Worm (Caenorhabditis elegans) whole organism, L1 larva: ENCODE data around the gene lips-12.

ENCODE experiments used
- aly-2 ChIP-seq: fragments of 150-350 bp; optimal IDR thresholded peaks from 2 replicates; lab custom pipeline; 2014; ENCODE audit warnings: missing biosample characterization, missing genetic modification characterization
- blmp-1 ChIP-seq: fragments of 150-350 bp; optimal IDR thresholded peaks from 2 replicates; lab custom pipeline; 2014; ENCODE audit warnings: missing biosample characterization, missing genetic modification characterization
- nhr-237 ChIP-seq: fragments of 150-350 bp; optimal IDR thresholded peaks from 2 replicates; lab custom pipeline; 2014; ENCODE audit warnings: missing biosample characterization, missing genetic modification characterization
- nhr-76 ChIP-seq: sonication (generic microtip); optimal IDR thresholded peaks from 2 replicates; lab custom pipeline; 2017; ENCODE audit warnings: missing biosample characterization, missing genetic modification characterization
- snu-23 ChIP-seq: sonication (generic microtip); optimal IDR thresholded peaks from 2 replicates; lab custom pipeline; 2016; ENCODE audit warnings: missing genetic modification characterization, missing compliant biosample characterization
- unc-130 ChIP-seq: fragments of 150-350 bp; optimal IDR thresholded peaks from 2 replicates; lab custom pipeline; 2017; ENCODE audit warnings: missing biosample characterization, missing genetic modification characterization, inconsistent platforms

DNA sequence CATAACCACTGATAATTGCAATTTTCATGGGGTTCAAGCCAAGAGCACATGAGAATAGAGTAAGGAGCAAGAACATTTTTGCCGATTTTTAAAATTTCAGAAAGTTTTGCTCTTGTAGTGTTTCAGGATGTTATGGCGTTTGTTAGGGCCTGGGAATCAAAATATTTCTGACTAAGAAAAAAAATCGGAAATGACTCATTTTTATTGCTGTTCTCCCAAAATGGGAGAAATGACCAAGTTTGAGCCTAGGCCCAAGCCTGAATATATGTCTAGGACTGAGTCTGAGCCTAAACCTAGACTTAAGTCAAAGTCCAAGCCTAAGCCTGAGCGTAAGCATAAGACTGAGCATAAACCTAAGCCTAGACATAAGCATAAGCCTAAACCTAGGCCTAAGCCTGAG, 9.6 kb downstream of the lips-12 start, which contains the start of gene T13B5.9:
- TF ChIP-seq nhr-237 (tag; lab: Kevin White, UChicago) (no peak), nhr-76 (no peak), blmp-1 (tag; lab: Kevin White, UChicago) (no peak), snu-23 (GFP tag; lab: Kevin White, UChicago) (no peak), aly-2 (tag; lab: Kevin White, UChicago) (no peak), unc-130 (tag; lab: Kevin White, UChicago) (no peak)
